1 worm cellular context compared by ENCODE assay signal in genomic region chrIV:3752276-3752675, ce11.
TF ChIP-seq lines count a peak whose summit lies in the region.

No protein-coding gene starts in this region.

TF ChIP-seq in whole organism, L1 larva, 84 proteins besides CTCF, POLR2A, EP300 and RAD21 (continued from another document):
- no peak for TF ChIP-seq zip-4 (GFP tag; optimal IDR thresholded peaks at IDR 0.05; lab: Kevin White, UChicago)
- TF ChIP-seq nhr-77 (tag; optimal IDR thresholded peaks at IDR 0.05; lab: Kevin White, UChicago), result no peak
- TF ChIP-seq lsy-2 (tag; optimal IDR thresholded peaks at IDR 0.05; lab: Kevin White, UChicago), result no peak
- TF ChIP-seq hpl-2 (GFP tag; optimal IDR thresholded peaks at IDR 0.05; lab: Kevin White, UChicago), result no peak
- no peak for TF ChIP-seq hlh-17 (GFP tag; optimal IDR thresholded peaks at IDR 0.05; lab: Kevin White, UChicago; ENCODE audit: borderline replicate concordance)
- no peak for TF ChIP-seq mep-1 (tag; optimal IDR thresholded peaks at IDR 0.05; lab: Kevin White, UChicago)
- TF ChIP-seq ceh-90 (tag; optimal IDR thresholded peaks at IDR 0.05; lab: Kevin White, UChicago), result no peak
- no peak for TF ChIP-seq rnt-1 (tag; optimal IDR thresholded peaks at IDR 0.05; lab: Kevin White, UChicago)
